Worm (Caenorhabditis elegans) whole organism, young adult: Measurements from ENCODE around the gene T14A8.2.

Experiments used
- C17E4.6 ChIP-seq: fragments of 200-800 bp; sonication (Bioruptor generic); IDR thresholded peaks from 2 replicates; pipeline ENCODE4 v1.3.6; 2022; ENCODE audit warnings: missing genetic modification reagents, missing genetic modification characterization, missing compliant biosample characterization
- F33H1.4 ChIP-seq: fragments of 200-800 bp; sonication (Bioruptor generic); IDR thresholded peaks from 2 replicates; pipeline ENCODE4 v1.3.6; 2022; ENCODE audit warnings: missing genetic modification reagents, missing genetic modification characterization, missing compliant biosample characterization
- F37B4.10 ChIP-seq: fragments of 200-800 bp; sonication (Bioruptor generic); IDR thresholded peaks from 2 replicates; pipeline ENCODE4 v1.3.6; 2022; ENCODE audit warnings: missing genetic modification characterization, missing compliant biosample characterization
- F49E8.2 ChIP-seq: sonication (generic microtip); optimal IDR thresholded peaks from 3 replicates; lab custom pipeline; 2017; ENCODE audit warnings: missing genetic modification characterization, mild to moderate bottlenecking, missing compliant biosample characterization, antibody characterized with exemption, moderate library complexity; ENCODE audit not compliant: insufficient read depth
- F52B5.7 ChIP-seq: sonication (generic microtip); optimal IDR thresholded peaks from 2 replicates; lab custom pipeline; 2016; ENCODE audit warnings: mild to moderate bottlenecking, missing genetic modification characterization, missing compliant biosample characterization
- T07F8.4 ChIP-seq: sonication (generic microtip); optimal IDR thresholded peaks from 2 replicates; lab custom pipeline; 2016; ENCODE audit warnings: mild to moderate bottlenecking, missing genetic modification characterization, moderate library complexity, missing compliant biosample characterization
- Y53G8AR.9 ChIP-seq: fragments of 200-800 bp; sonication (Bioruptor generic); conservative IDR thresholded peaks from 2 replicates; pipeline ENCODE4 v1.3.6; 2022; ENCODE audit warnings: missing genetic modification reagents, missing genetic modification characterization, missing compliant biosample characterization
- Y56A3A.18 ChIP-seq: fragments of 200-800 bp; sonication (Bioruptor generic); IDR thresholded peaks from 2 replicates; pipeline ENCODE4 v1.3.6; 2022; ENCODE audit warnings: missing genetic modification reagents, missing genetic modification characterization, missing compliant biosample characterization
- Y67H2A.10 ChIP-seq: fragments of 200-800 bp; sonication (Bioruptor generic); conservative IDR thresholded peaks from 2 replicates; pipeline ENCODE4 v1.3.6; 2022; ENCODE audit warnings: missing genetic modification reagents, missing genetic modification characterization, missing compliant biosample characterization
- ZK185.1 ChIP-seq: sonication (generic microtip); optimal IDR thresholded peaks from 2 replicates; lab custom pipeline; 2016; ENCODE audit warnings: mild to moderate bottlenecking, missing genetic modification characterization, missing compliant biosample characterization; ENCODE audit not compliant: poor library complexity, severe bottlenecking
- aptf-3 ChIP-seq: fragments of 200-800 bp; sonication (Bioruptor generic); IDR thresholded peaks from 2 replicates; pipeline ENCODE4 v1.3.6; 2022; ENCODE audit warnings: missing genetic modification characterization, missing compliant biosample characterization
- athp-1 ChIP-seq: sonication (generic microtip); optimal IDR thresholded peaks from 2 replicates; lab custom pipeline; 2017; ENCODE audit warnings: mild to moderate bottlenecking, missing genetic modification characterization, missing compliant biosample characterization
- attf-5 ChIP-seq: fragments of 200-800 bp; sonication (Bioruptor generic); optimal IDR thresholded peaks from 2 replicates; lab custom pipeline; 2018; ENCODE audit warnings: mild to moderate bottlenecking, missing genetic modification characterization, missing compliant biosample characterization
- attf-6 ChIP-seq: fragments of 200-800 bp; sonication (Bioruptor generic); IDR thresholded peaks from 2 replicates; pipeline ENCODE4 v1.3.6; 2022; ENCODE audit warnings: missing genetic modification reagents, missing genetic modification characterization, missing compliant biosample characterization
- ccch-3 ChIP-seq: fragments of 200-800 bp; sonication (Bioruptor generic); optimal IDR thresholded peaks from 2 replicates; lab custom pipeline; 2018; ENCODE audit warnings: mild to moderate bottlenecking, missing genetic modification characterization, missing compliant biosample characterization
- cebp-1 ChIP-seq, 2 experiments: fragments of 200-800 bp in 1 of 2; sonication (Bioruptor generic) in 1 of 2; sonication (generic microtip) in 1 of 2; IDR thresholded peaks in 1 of 2; optimal IDR thresholded peaks in 1 of 2; 2 replicates each; pipeline versions ENCODE4 v1.3.6 to Lab custom; 2017 to 2022; ENCODE audit warnings: missing compliant biosample characterization in 2 of 2, missing genetic modification characterization in 2 of 2, mild to moderate bottlenecking in 1 of 2, missing genetic modification reagents in 1 of 2, moderate library complexity in 1 of 2
- ceh-100 ChIP-seq: fragments of 200-800 bp; sonication (Bioruptor generic); IDR thresholded peaks from 2 replicates; pipeline ENCODE4 v1.3.6; 2022; ENCODE audit warnings: missing genetic modification reagents, missing genetic modification characterization, missing compliant biosample characterization
- ceh-58 ChIP-seq: fragments of 200-800 bp; sonication (Bioruptor generic); IDR thresholded peaks from 2 replicates; pipeline ENCODE4 v1.3.6; 2022; ENCODE audit warnings: missing genetic modification characterization, missing compliant biosample characterization
- ekl-4 ChIP-seq: fragments of 200-800 bp; sonication (Bioruptor generic); IDR thresholded peaks from 2 replicates; pipeline ENCODE4 v1.3.6; 2022; ENCODE audit warnings: missing genetic modification reagents, missing genetic modification characterization, missing compliant biosample characterization
- ets-4 ChIP-seq: fragments of 200-800 bp; sonication (Bioruptor generic); optimal IDR thresholded peaks from 2 replicates; lab custom pipeline; 2018; ENCODE audit warnings: mild to moderate bottlenecking, missing genetic modification characterization, missing compliant biosample characterization
- fkh-3 ChIP-seq: sonication (generic microtip); optimal IDR thresholded peaks from 2 replicates; lab custom pipeline; 2016; ENCODE audit warnings: mild to moderate bottlenecking, missing genetic modification characterization, missing compliant biosample characterization
- him-1 ChIP-seq: sonication (generic microtip); optimal IDR thresholded peaks from 2 replicates; lab custom pipeline; 2016; ENCODE audit warnings: missing genotype, missing genetic modification reagents, missing genetic modification characterization, missing compliant biosample characterization
- hlh-12 ChIP-seq: sonication (generic microtip); optimal IDR thresholded peaks from 2 replicates; lab custom pipeline; 2016; ENCODE audit warnings: missing genetic modification characterization, missing compliant biosample characterization
- hrde-1 ChIP-seq: sonication (generic microtip); optimal IDR thresholded peaks from 2 replicates; lab custom pipeline; 2016; ENCODE audit warnings: missing genetic modification characterization, mild to moderate bottlenecking, missing compliant biosample characterization, moderate library complexity, missing genotype, missing genetic modification reagents, borderline replicate concordance
- lag-1 ChIP-seq: fragments of 200-800 bp; sonication (Bioruptor generic); IDR thresholded peaks from 2 replicates; pipeline ENCODE4 v1.3.6; 2022; ENCODE audit warnings: missing genetic modification reagents, missing genetic modification characterization, missing compliant biosample characterization
- lin-35 ChIP-seq, 3 experiments: fragments of 150-350 bp in 2 of 3; sonication (generic microtip) in 1 of 3; optimal IDR thresholded peaks; 2 replicates each; lab custom pipeline; 2014 to 2018; ENCODE audit warnings: missing biosample characterization in 3 of 3, missing genetic modification characterization in 3 of 3, missing genetic modification reagents in 3 of 3
- lin-40 ChIP-seq: sonication (generic microtip); optimal IDR thresholded peaks from 2 replicates; lab custom pipeline; 2016; ENCODE audit warnings: missing genetic modification characterization, mild to moderate bottlenecking, missing compliant biosample characterization, missing genotype, missing genetic modification reagents
- lin-54 ChIP-seq: fragments of 200-800 bp; sonication (Bioruptor generic); optimal IDR thresholded peaks from 2 replicates; lab custom pipeline; 2018; ENCODE audit warnings: mild to moderate bottlenecking, missing genetic modification characterization, missing compliant biosample characterization
- lsl-1 ChIP-seq: fragments of 200-800 bp; sonication (Bioruptor generic); optimal IDR thresholded peaks from 2 replicates; lab custom pipeline; 2018; ENCODE audit warnings: mild to moderate bottlenecking, missing genetic modification characterization, moderate library complexity, missing compliant biosample characterization
- madf-10 ChIP-seq: sonication (generic microtip); optimal IDR thresholded peaks from 2 replicates; lab custom pipeline; 2016; ENCODE audit warnings: mild to moderate bottlenecking, missing genetic modification characterization, missing compliant biosample characterization
- madf-3 ChIP-seq: fragments of 200-800 bp; sonication (Bioruptor generic); IDR thresholded peaks from 2 replicates; pipeline ENCODE4 v1.3.6; 2022; ENCODE audit warnings: missing genetic modification reagents, missing genetic modification characterization, missing compliant biosample characterization
- nhr-179 ChIP-seq: sonication (generic microtip); optimal IDR thresholded peaks from 2 replicates; lab custom pipeline; 2016; ENCODE audit warnings: mild to moderate bottlenecking, missing genetic modification characterization, missing compliant biosample characterization
- nhr-80 ChIP-seq: sonication (generic microtip); optimal IDR thresholded peaks from 2 replicates; lab custom pipeline; 2016; ENCODE audit warnings: missing genetic modification characterization, missing compliant biosample characterization
- rec-8 ChIP-seq, 2 experiments: sonication (generic microtip); optimal IDR thresholded peaks; 2 replicates each; lab custom pipeline; 2016; ENCODE audit warnings: mild to moderate bottlenecking in 2 of 2, missing genetic modification characterization in 2 of 2, missing genetic modification reagents in 2 of 2, missing genotype in 2 of 2, missing biosample characterization in 1 of 2, missing compliant biosample characterization in 1 of 2, moderate library complexity in 1 of 2
- rpc-1 ChIP-seq, 2 experiments: fragments of 150-350 bp in 1 of 2; sonication (generic microtip) in 1 of 2; optimal IDR thresholded peaks; 2 replicates each; lab custom pipeline; 2014 to 2018; ENCODE audit warnings: missing biosample characterization in 1 of 2, missing genetic modification characterization in 1 of 2, missing genetic modification reagents in 1 of 2, missing genotype in 1 of 2
- sdz-38 ChIP-seq: sonication (generic microtip); optimal IDR thresholded peaks from 2 replicates; lab custom pipeline; 2016; ENCODE audit warnings: missing genotype, missing genetic modification characterization, missing compliant biosample characterization
- snpc-1.3 ChIP-seq: sonication (generic microtip); optimal IDR thresholded peaks from 2 replicates; lab custom pipeline; 2017; ENCODE audit warnings: missing genetic modification characterization, mild to moderate bottlenecking, missing compliant biosample characterization, antibody characterized with exemption, moderate library complexity, missing genotype, missing genetic modification reagents; ENCODE audit not compliant: insufficient read depth
- snpc-4 ChIP-seq, 5 experiments: fragments of 150-350 bp in 1 of 5; sonication (generic microtip) in 4 of 5; optimal IDR thresholded peaks; 2 replicates each; lab custom pipeline; 2014 to 2018; ENCODE audit warnings: missing genetic modification characterization in 5 of 5, missing biosample characterization in 3 of 5, antibody characterized with exemption in 2 of 5, mild to moderate bottlenecking in 2 of 5, missing compliant biosample characterization in 2 of 5, missing genotype in 2 of 5, moderate library complexity in 2 of 5, missing genetic modification reagents in 1 of 5
- sptf-2 ChIP-seq: fragments of 200-800 bp; sonication (Bioruptor generic); optimal IDR thresholded peaks from 2 replicates; lab custom pipeline; 2018; ENCODE audit warnings: mild to moderate bottlenecking, missing genetic modification characterization, missing compliant biosample characterization
- tbp1 ChIP-seq: fragments of 200-800 bp; sonication (Bioruptor generic); optimal IDR thresholded peaks from 2 replicates; lab custom pipeline; 2018; ENCODE audit warnings: mild to moderate bottlenecking, missing genetic modification characterization, missing compliant biosample characterization
- tlf-1 ChIP-seq: fragments of 200-800 bp; sonication (Bioruptor generic); optimal IDR thresholded peaks from 2 replicates; lab custom pipeline; 2018; ENCODE audit warnings: mild to moderate bottlenecking, missing genetic modification characterization, missing compliant biosample characterization
- xnd-1 ChIP-seq: sonication (generic microtip); optimal IDR thresholded peaks from 2 replicates; lab custom pipeline; 2016; ENCODE audit warnings: missing genotype, missing genetic modification reagents, missing genetic modification characterization, missing compliant biosample characterization
- ztf-18 ChIP-seq: sonication (generic microtip); optimal IDR thresholded peaks from 2 replicates; lab custom pipeline; 2016; ENCODE audit warnings: missing genotype, mild to moderate bottlenecking, missing genetic modification characterization, missing compliant biosample characterization
- ztf-28 ChIP-seq: fragments of 200-800 bp; sonication (Bioruptor generic); IDR thresholded peaks from 2 replicates; pipeline ENCODE4 v1.3.6; 2022; ENCODE audit warnings: missing genetic modification reagents, missing genetic modification characterization, missing compliant biosample characterization

The T14A8.2 gene

ce11 chrIV:7803250-7803649 lies 19.2 kb downstream of the T14A8.2 start, which contains the start of gene C33H5.16:
TSS of gene C33H5.16 (minus strand) at chrIV:7803350.
- no peak for TF ChIP-seq hlh-12 (tag; lab: Kevin White, UChicago)
- TF ChIP-seq T07F8.4 = no peak
- no peak for TF ChIP-seq lin-40 (tag; lab: Kevin White, UChicago)
- TF ChIP-seq ztf-28 (GFP tag; lab: Robert Waterston, UW) = no peak
- TF ChIP-seq nhr-80 = no peak
- TF ChIP-seq madf-10 = no peak
- no peak for TF ChIP-seq ccch-3 (GFP tag; lab: Kevin White, UChicago)
- TF ChIP-seq aptf-3 (GFP tag; lab: Robert Waterston, UW) = no peak
- no peak for TF ChIP-seq F37B4.10 (GFP tag; lab: Robert Waterston, UW)
- no peak for TF ChIP-seq F52B5.7
- no peak for TF ChIP-seq lag-1 (GFP tag; lab: Robert Waterston, UW)
- no peak for TF ChIP-seq sptf-2
- TF ChIP-seq Y67H2A.10 (GFP tag; lab: Robert Waterston, UW) = no peak
- no peak for TF ChIP-seq sdz-38 (tag; lab: Kevin White, UChicago)
- no peak for TF ChIP-seq fkh-3 (tag; lab: Kevin White, UChicago)
- no peak for TF ChIP-seq madf-3 (GFP tag; lab: Robert Waterston, UW)
- no peak for TF ChIP-seq tbp1
- TF ChIP-seq C17E4.6 (GFP tag; lab: Robert Waterston, UW) = no peak

- TF ChIP-seq rec-8 (tag; optimal IDR thresholded peaks at IDR 0.05; lab: Kevin White, UChicago) (no peak), lag-1 (GFP tag; lab: Robert Waterston, UW) (no peak), Y53G8AR.9 (GFP tag; lab: Robert Waterston, UW) (peak; percentile 86), cebp-1 (GFP tag; IDR thresholded peaks at IDR 0.05; lab: Robert Waterston, UW) (no peak), cebp-1 (tag; optimal IDR thresholded peaks at IDR 0.05; lab: Kevin White, UChicago) (no peak), ZK185.1 (tag; lab: Kevin White, UChicago) (no peak), F33H1.4 (GFP tag; lab: Robert Waterston, UW) (no peak; the same call in 1 of the 2 replicates), lin-35 (GFP tag; optimal IDR thresholded peaks at IDR 0.05; lab: Kevin White, UChicago) (no peak), F49E8.2 (peak; percentile 80), attf-6 (peak; percentile 82), aptf-3 (GFP tag; lab: Robert Waterston, UW) (no peak), tlf-1 (GFP tag; lab: Kevin White, UChicago) (peak; percentile 43), ekl-4 (GFP tag; lab: Robert Waterston, UW) (peak; percentile 82), him-1 (peak; percentile 24), F37B4.10 (GFP tag; lab: Robert Waterston, UW) (no peak), snpc-4 (GFP tag; optimal IDR thresholded peaks at IDR 0.05; lab: Kevin White, UChicago) (peak; percentile 39), snpc-4 (tag; optimal IDR thresholded peaks at IDR 0.05; lab: Kevin White, UChicago) (peak in 2 of 4 experiments; percentile 21 to 42), lsl-1 (GFP tag; lab: Kevin White, UChicago) (peak; percentile 3), hrde-1 (tag; lab: Kevin White, UChicago) (peak; percentile 94), ets-4 (no peak), Y56A3A.18 (0 out of 2 replicates have a peak, but pooled peaks have one; percentile 47), ceh-100 (GFP tag; lab: Robert Waterston, UW) (peak; percentile 48), lin-54 (GFP tag; lab: Kevin White, UChicago) (no peak), xnd-1 (peak; percentile 32), attf-5 (GFP tag; lab: Kevin White, UChicago) (no peak), athp-1 (peak; percentile 80), ceh-58 (GFP tag; lab: Robert Waterston, UW) (no peak), sptf-2 (no peak), nhr-179 (tag; lab: Kevin White, UChicago) (no peak), rpc-1 (optimal IDR thresholded peaks at IDR 0.05; lab: Kevin White, UChicago) (no peak), rpc-1 (tag; optimal IDR thresholded peaks at IDR 0.05; lab: Kevin White, UChicago) (no peak), snpc-1.3 (peak; percentile 41), ztf-18 (tag; lab: Kevin White, UChicago) (no peak), fkh-3 (tag; lab: Kevin White, UChicago) (peak; percentile 65), C17E4.6 (GFP tag; lab: Robert Waterston, UW) (peak; percentile 74)
These were observed 22.1 kb downstream of the T14A8.2 start for ce11 chrIV:7800338-7800737.
